Worm (Caenorhabditis elegans) whole organism, mixed stage, embryonic: ENCODE data around the gene npp-18.

Source experiments
- blmp-1 ChIP-seq: fragments of 150-350 bp; optimal IDR thresholded peaks from 2 replicates; lab custom pipeline; 2014; ENCODE audit warnings: missing biosample characterization, missing genetic modification characterization
- ceh-83 ChIP-seq: fragments of 200-800 bp; sonication (Bioruptor generic); optimal IDR thresholded peaks from 2 replicates; lab custom pipeline; 2018; ENCODE audit warnings: mild to moderate bottlenecking, missing genetic modification characterization, missing compliant biosample characterization
- elt-1 ChIP-seq: sonication (generic microtip); optimal IDR thresholded peaks from 2 replicates; lab custom pipeline; 2017; ENCODE audit warnings: missing genetic modification characterization, mild to moderate bottlenecking, missing compliant biosample characterization, antibody characterized with exemption, moderate library complexity, borderline replicate concordance; ENCODE audit not compliant: insufficient read depth
- lin-13 ChIP-seq: fragments of 150-350 bp; optimal IDR thresholded peaks from 2 replicates; lab custom pipeline; 2014; ENCODE audit warnings: missing biosample characterization, missing genetic modification characterization
- lsy-2 ChIP-seq: fragments of 150-350 bp; optimal IDR thresholded peaks from 2 replicates; lab custom pipeline; 2014; ENCODE audit warnings: missing biosample characterization, missing genetic modification characterization
- nhr-12 ChIP-seq: fragments of 150-350 bp; optimal IDR thresholded peaks from 2 replicates; lab custom pipeline; 2014; ENCODE audit warnings: missing biosample characterization, missing genetic modification characterization
- nhr-2 ChIP-seq: fragments of 150-350 bp; optimal IDR thresholded peaks from 2 replicates; lab custom pipeline; 2014; ENCODE audit warnings: missing biosample characterization, missing genetic modification characterization
- nhr-237 ChIP-seq: fragments of 150-350 bp; optimal IDR thresholded peaks from 2 replicates; lab custom pipeline; 2014; ENCODE audit warnings: missing biosample characterization, missing genetic modification characterization
- pha-4 ChIP-seq: fragments of 150-350 bp; optimal IDR thresholded peaks from 2 replicates; lab custom pipeline; 2018; ENCODE audit warnings: missing biosample characterization, missing genetic modification reagents, missing genetic modification characterization
- snpc-4 ChIP-seq: fragments of 150-350 bp; optimal IDR thresholded peaks from 2 replicates; lab custom pipeline; 2014; ENCODE audit warnings: missing biosample characterization, missing genetic modification characterization
- sptf-1 ChIP-seq: sonication (generic microtip); optimal IDR thresholded peaks from 2 replicates; lab custom pipeline; 2017; ENCODE audit warnings: mild to moderate bottlenecking, missing genetic modification characterization, moderate library complexity, missing compliant biosample characterization
- unc-39 ChIP-seq: fragments of 150-350 bp; optimal IDR thresholded peaks from 2 replicates; lab custom pipeline; 2014; ENCODE audit warnings: missing biosample characterization, missing genetic modification characterization
- unc-62 ChIP-seq: fragments of 150-350 bp; optimal IDR thresholded peaks from 2 replicates; lab custom pipeline; 2014; ENCODE audit warnings: missing biosample characterization, missing genetic modification reagents, missing genetic modification characterization
- ztf-11 ChIP-seq: fragments of 150-350 bp; optimal IDR thresholded peaks from 2 replicates; lab custom pipeline; 2014; ENCODE audit warnings: missing biosample characterization, missing genetic modification characterization

DNA sequence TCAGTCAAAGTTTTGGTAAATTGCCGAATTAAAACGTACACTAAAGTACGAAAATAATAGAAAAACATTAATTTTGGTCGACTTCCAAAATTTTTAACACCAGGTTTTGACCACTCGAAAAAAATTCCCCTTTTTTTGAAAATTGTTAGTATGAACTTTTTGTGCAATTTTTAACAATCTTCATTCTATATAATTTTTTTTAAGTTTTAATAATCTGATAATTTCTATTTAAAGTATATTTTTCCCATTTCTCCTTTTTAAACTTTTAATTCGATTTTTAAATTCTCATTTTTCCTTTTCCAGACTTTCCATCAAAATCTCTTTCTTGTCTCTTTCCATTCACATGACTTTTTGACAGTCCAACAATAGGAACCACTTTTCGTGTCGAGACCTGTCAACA, 19.7 kb upstream of the npp-18 start, which contains the start of gene unc-64:
- TF ChIP-seq nhr-237 (tag; lab: Kevin White, UChicago) (no peak), pha-4 (no peak), ztf-11 (tag; lab: Kevin White, UChicago) (no peak), blmp-1 (tag; lab: Kevin White, UChicago) (no peak), lsy-2 (no peak), elt-1 (no peak), snpc-4 (tag; lab: Kevin White, UChicago) (no peak), unc-39 (tag; lab: Kevin White, UChicago) (no peak), unc-62 (no peak), lin-13 (tag; lab: Kevin White, UChicago) (no peak), nhr-2 (tag; lab: Kevin White, UChicago) (no peak), ceh-83 (GFP tag; lab: Kevin White, UChicago) (no peak), sptf-1 (tag; lab: Kevin White, UChicago) (no peak), nhr-12 (tag; lab: Kevin White, UChicago) (no peak)
